Fruit fly (Drosophila melanogaster) whole organism: ENCODE data around the gene CG10947.

Experiments
- CG8478 ChIP-seq: fragments of >200 bp; optimal IDR thresholded peaks from 2 replicates; lab custom pipeline; 2018; ENCODE audit warnings: inconsistent platforms
- Dll ChIP-seq: fragments of >200 bp; optimal IDR thresholded peaks from 2 replicates; lab custom pipeline; 2017
- EcR ChIP-seq, 2 experiments: fragments of >200 bp; optimal IDR thresholded peaks; 2 replicates each; lab custom pipeline; 2017; ENCODE audit warnings: missing biosample characterization in 2 of 2, missing genetic modification characterization in 2 of 2, missing genetic modification reagents in 2 of 2
- pan ChIP-seq: fragments of >200 bp; optimal IDR thresholded peaks from 2 replicates; lab custom pipeline; 2017
- psq ChIP-seq: fragments of >200 bp; optimal IDR thresholded peaks from 2 replicates; lab custom pipeline; 2017
- usp ChIP-seq: fragments of >200 bp; optimal IDR thresholded peaks from 2 replicates; lab custom pipeline; 2017; ENCODE audit warnings: missing biosample characterization, missing genetic modification characterization, mixed read lengths

CG10947 gene

dm6 chr2L:20399239-20399638, 15.4 kb downstream of the CG10947 start:
- no peak for TF ChIP-seq CG8478 (lab: Kevin White, UChicago)
- no peak for TF ChIP-seq EcR (GFP tag; optimal IDR thresholded peaks at IDR 0.05; lab: Kevin White, UChicago)
- TF ChIP-seq pan (lab: Kevin White, UChicago), result no peak
- TF ChIP-seq usp (GFP tag; lab: Kevin White, UChicago), result no peak
- no peak for TF ChIP-seq Dll (lab: Kevin White, UChicago)
- no peak for TF ChIP-seq psq (lab: Kevin White, UChicago)

- TF ChIP-seq Dll (lab: Kevin White, UChicago) (no peak), CG8478 (lab: Kevin White, UChicago) (no peak), pan (lab: Kevin White, UChicago) (no peak), EcR (GFP tag; optimal IDR thresholded peaks at IDR 0.05; lab: Kevin White, UChicago) (no peak), psq (lab: Kevin White, UChicago) (no peak)
Observed at dm6 chr2L:20397032-20397431, 17.6 kb downstream of the CG10947 start.

dm6 chr2L:20390004-20390403, 24.6 kb downstream of the CG10947 start:
- TF ChIP-seq usp (GFP tag; lab: Kevin White, UChicago) (no peak), pan (lab: Kevin White, UChicago) (no peak), CG8478 (lab: Kevin White, UChicago) (no peak), psq (lab: Kevin White, UChicago) (no peak), EcR (GFP tag; optimal IDR thresholded peaks at IDR 0.05; lab: Kevin White, UChicago) (no peak), Dll (lab: Kevin White, UChicago) (no peak)

dm6 chr2L:20382141-20382815, 32.3 kb downstream of the CG10947 start, which contains the start of gene CG16798:
TSS of gene CG16798 (minus strand) at chr2L:20382356.
- TF ChIP-seq pan (lab: Kevin White, UChicago) (no peak), psq (lab: Kevin White, UChicago) (no peak), EcR (GFP tag; optimal IDR thresholded peaks at IDR 0.05; lab: Kevin White, UChicago) (no peak), usp (GFP tag; lab: Kevin White, UChicago) (no peak), CG8478 (lab: Kevin White, UChicago) (no peak), Dll (lab: Kevin White, UChicago) (no peak)

- TF ChIP-seq EcR (GFP tag; optimal IDR thresholded peaks at IDR 0.05; lab: Kevin White, UChicago), result no peak
Observed at dm6 chr2L:20381329-20381728, 33.3 kb downstream of the CG10947 start.

dm6 chr2L:20374054-20374507, 40.5 kb downstream of the CG10947 start, which contains the start of gene Ugt37A1:
TSS of gene Ugt37A1 (minus strand) at chr2L:20374104.
- TF ChIP-seq Dll (lab: Kevin White, UChicago), result no peak
- TF ChIP-seq CG8478 (lab: Kevin White, UChicago), result no peak
- no peak for TF ChIP-seq usp (GFP tag; lab: Kevin White, UChicago)
- TF ChIP-seq pan (lab: Kevin White, UChicago), result no peak
- TF ChIP-seq psq (lab: Kevin White, UChicago), result no peak
- TF ChIP-seq EcR (GFP tag; optimal IDR thresholded peaks at IDR 0.05; lab: Kevin White, UChicago), result no peak

dm6 chr2L:20371451-20371850, 43.1 kb downstream of the CG10947 start:
- no peak for TF ChIP-seq psq (lab: Kevin White, UChicago)
- TF ChIP-seq CG8478 (lab: Kevin White, UChicago), result no peak
- TF ChIP-seq Dll (lab: Kevin White, UChicago), result no peak
- no peak for TF ChIP-seq EcR (GFP tag; optimal IDR thresholded peaks at IDR 0.05; lab: Kevin White, UChicago)
- no peak for TF ChIP-seq usp (GFP tag; lab: Kevin White, UChicago)
- TF ChIP-seq pan (lab: Kevin White, UChicago), result no peak

dm6 chr2L:20370151-20370550, 44.4 kb downstream of the CG10947 start:
- no peak for TF ChIP-seq EcR (GFP tag; optimal IDR thresholded peaks at IDR 0.05; lab: Kevin White, UChicago)
- no peak for TF ChIP-seq CG8478 (lab: Kevin White, UChicago)
- TF ChIP-seq pan (lab: Kevin White, UChicago), result no peak
- no peak for TF ChIP-seq usp (GFP tag; lab: Kevin White, UChicago)
- TF ChIP-seq psq (lab: Kevin White, UChicago), result no peak
- no peak for TF ChIP-seq Dll (lab: Kevin White, UChicago)

dm6 chr2L:20352727-20353126, 61.9 kb downstream of the CG10947 start:
- no peak for TF ChIP-seq CG8478 (lab: Kevin White, UChicago)
- no peak for TF ChIP-seq usp (GFP tag; lab: Kevin White, UChicago)
- no peak for TF ChIP-seq psq (lab: Kevin White, UChicago)
- TF ChIP-seq EcR (GFP tag; optimal IDR thresholded peaks at IDR 0.05; lab: Kevin White, UChicago), result no peak
- no peak for TF ChIP-seq pan (lab: Kevin White, UChicago)
- no peak for TF ChIP-seq Dll (lab: Kevin White, UChicago)

dm6 chr2L:20352200-20352599, 62.4 kb downstream of the CG10947 start:
- no peak for TF ChIP-seq Dll (lab: Kevin White, UChicago)
- TF ChIP-seq usp (GFP tag; lab: Kevin White, UChicago), result no peak
- no peak for TF ChIP-seq EcR (GFP tag; optimal IDR thresholded peaks at IDR 0.05; lab: Kevin White, UChicago)
- no peak for TF ChIP-seq CG8478 (lab: Kevin White, UChicago)

dm6 chr2L:20351723-20352122, 62.9 kb downstream of the CG10947 start:
- TF ChIP-seq usp (GFP tag; lab: Kevin White, UChicago) (no peak), psq (lab: Kevin White, UChicago) (no peak), pan (lab: Kevin White, UChicago) (no peak), Dll (lab: Kevin White, UChicago) (no peak), EcR (GFP tag; optimal IDR thresholded peaks at IDR 0.05; lab: Kevin White, UChicago) (no peak), CG8478 (lab: Kevin White, UChicago) (no peak)
